Worm (Caenorhabditis elegans) whole organism, late embryonic: Measurements from ENCODE around the gene cki-1.

Source experiments
- C08G9.2 ChIP-seq: sonication (generic microtip); optimal IDR thresholded peaks from 2 replicates; lab custom pipeline; 2016; ENCODE audit warnings: mild to moderate bottlenecking, missing genetic modification characterization, moderate library complexity, missing compliant biosample characterization
- F13H6.1 ChIP-seq: sonication (generic microtip); optimal IDR thresholded peaks from 2 replicates; lab custom pipeline; 2016; ENCODE audit warnings: missing genetic modification characterization, missing compliant biosample characterization
- K09A11.1 ChIP-seq: sonication (generic microtip); optimal IDR thresholded peaks from 2 replicates; lab custom pipeline; 2017; ENCODE audit warnings: antibody characterized with exemption, mild to moderate bottlenecking, missing genetic modification characterization, missing compliant biosample characterization; ENCODE audit not compliant: insufficient read depth
- T23F11.4 ChIP-seq: fragments of 200-800 bp; sonication (Bioruptor generic); optimal IDR thresholded peaks from 2 replicates; lab custom pipeline; 2018; ENCODE audit warnings: mild to moderate bottlenecking, missing genetic modification characterization, missing compliant biosample characterization
- Y22D7AL.16 ChIP-seq: sonication (generic microtip); optimal IDR thresholded peaks from 2 replicates; lab custom pipeline; 2016; ENCODE audit warnings: missing genetic modification characterization, missing compliant biosample characterization
- ceh-14 ChIP-seq: sonication (generic microtip); optimal IDR thresholded peaks from 2 replicates; lab custom pipeline; 2016; ENCODE audit warnings: missing genotype, missing genetic modification characterization, missing compliant biosample characterization
- ceh-2 ChIP-seq: sonication (generic microtip); optimal IDR thresholded peaks from 2 replicates; lab custom pipeline; 2016; ENCODE audit warnings: missing genotype, missing genetic modification characterization, missing compliant biosample characterization
- ceh-24 ChIP-seq: sonication (generic microtip); optimal IDR thresholded peaks from 2 replicates; lab custom pipeline; 2016; ENCODE audit warnings: mild to moderate bottlenecking, missing genetic modification characterization, missing compliant biosample characterization
- ceh-30 ChIP-seq: fragments of 150-350 bp; optimal IDR thresholded peaks from 2 replicates; lab custom pipeline; 2014; ENCODE audit warnings: missing biosample characterization, missing genetic modification characterization
- ceh-48 ChIP-seq: sonication (generic microtip); optimal IDR thresholded peaks from 2 replicates; lab custom pipeline; 2016; ENCODE audit warnings: missing genetic modification characterization, inconsistent platforms, missing compliant biosample characterization
- ceh-9 ChIP-seq: sonication (generic microtip); optimal IDR thresholded peaks from 2 replicates; lab custom pipeline; 2016; ENCODE audit warnings: mild to moderate bottlenecking, missing genetic modification characterization, inconsistent platforms, missing compliant biosample characterization
- che-1 ChIP-seq: sonication (generic microtip); optimal IDR thresholded peaks from 2 replicates; lab custom pipeline; 2016; ENCODE audit warnings: mild to moderate bottlenecking, missing genetic modification characterization, missing compliant biosample characterization
- dve-1 ChIP-seq: sonication (generic microtip); optimal IDR thresholded peaks from 2 replicates; lab custom pipeline; 2017; ENCODE audit warnings: antibody characterized with exemption, mild to moderate bottlenecking, missing genetic modification characterization, missing compliant biosample characterization
- elt-2 ChIP-seq: sonication (generic microtip); optimal IDR thresholded peaks from 2 replicates; lab custom pipeline; 2016; ENCODE audit warnings: missing genetic modification reagents, missing genetic modification characterization, missing compliant biosample characterization
- eyg-1 ChIP-seq: sonication (generic microtip); optimal IDR thresholded peaks from 2 replicates; lab custom pipeline; 2016; ENCODE audit warnings: missing genotype, missing genetic modification characterization, missing compliant biosample characterization
- gmeb-2 ChIP-seq: sonication (generic microtip); optimal IDR thresholded peaks from 2 replicates; lab custom pipeline; 2016; ENCODE audit warnings: missing genetic modification characterization, inconsistent platforms, missing compliant biosample characterization
- hlh-30 ChIP-seq: sonication (generic microtip); optimal IDR thresholded peaks from 2 replicates; lab custom pipeline; 2017; ENCODE audit warnings: antibody characterized with exemption, missing genetic modification characterization, missing compliant biosample characterization; ENCODE audit not compliant: insufficient read depth
- hlh-6 ChIP-seq: sonication (generic microtip); optimal IDR thresholded peaks from 2 replicates; lab custom pipeline; 2016; ENCODE audit warnings: missing genotype, missing genetic modification characterization, missing compliant biosample characterization
- lim-6 ChIP-seq: sonication (generic microtip); optimal IDR thresholded peaks from 2 replicates; lab custom pipeline; 2016; ENCODE audit warnings: missing genetic modification characterization, missing compliant biosample characterization
- lin-11 ChIP-seq: fragments of 200-800 bp; sonication (Bioruptor generic); optimal IDR thresholded peaks from 2 replicates; lab custom pipeline; 2018; ENCODE audit warnings: mild to moderate bottlenecking, missing genetic modification characterization, missing compliant biosample characterization
- madf-2 ChIP-seq: sonication (generic microtip); optimal IDR thresholded peaks from 2 replicates; lab custom pipeline; 2017; ENCODE audit warnings: missing genetic modification characterization, missing compliant biosample characterization
- mec-3 ChIP-seq: sonication (generic microtip); optimal IDR thresholded peaks from 2 replicates; lab custom pipeline; 2016; ENCODE audit warnings: borderline replicate concordance, missing genetic modification characterization, missing compliant biosample characterization
- nfya-1 ChIP-seq: sonication (generic microtip); optimal IDR thresholded peaks from 2 replicates; lab custom pipeline; 2017; ENCODE audit warnings: missing genetic modification characterization, mild to moderate bottlenecking, missing compliant biosample characterization, antibody characterized with exemption, moderate library complexity
- nhr-232 ChIP-seq: sonication (generic microtip); optimal IDR thresholded peaks from 2 replicates; lab custom pipeline; 2016; ENCODE audit warnings: missing genetic modification characterization, missing compliant biosample characterization
- npax-4 ChIP-seq: sonication (generic microtip); optimal IDR thresholded peaks from 2 replicates; lab custom pipeline; 2016; ENCODE audit warnings: missing genetic modification characterization, missing compliant biosample characterization
- pag-3 ChIP-seq: sonication (generic microtip); optimal IDR thresholded peaks from 2 replicates; lab custom pipeline; 2016; ENCODE audit warnings: missing compliant biosample characterization, missing genetic modification characterization, borderline replicate concordance
- pax-1 ChIP-seq: fragments of 150-350 bp; optimal IDR thresholded peaks from 2 replicates; lab custom pipeline; 2014; ENCODE audit warnings: missing biosample characterization, missing genetic modification characterization
- pha-4 ChIP-seq: fragments of 150-350 bp; optimal IDR thresholded peaks from 2 replicates; lab custom pipeline; 2018; ENCODE audit warnings: missing biosample characterization, missing genetic modification reagents, missing genetic modification characterization
- rnt-1 ChIP-seq: sonication (generic microtip); optimal IDR thresholded peaks from 2 replicates; lab custom pipeline; 2016; ENCODE audit warnings: missing genetic modification characterization, missing compliant biosample characterization
- sdc-2 ChIP-seq: sonication (generic microtip); optimal IDR thresholded peaks from 2 replicates; lab custom pipeline; 2016; ENCODE audit warnings: missing genotype, missing genetic modification characterization, missing compliant biosample characterization
- sox-2 ChIP-seq: fragments of 200-800 bp; sonication (Bioruptor generic); IDR thresholded peaks from 2 replicates; pipeline ENCODE4 v1.3.6; 2022; ENCODE audit warnings: missing genetic modification reagents, missing genetic modification characterization, missing compliant biosample characterization
- sox-4 ChIP-seq: sonication (generic microtip); optimal IDR thresholded peaks from 2 replicates; lab custom pipeline; 2017; ENCODE audit warnings: mild to moderate bottlenecking, missing genetic modification characterization, inconsistent platforms, missing compliant biosample characterization
- syd-9 ChIP-seq: sonication (generic microtip); optimal IDR thresholded peaks from 2 replicates; lab custom pipeline; 2016; ENCODE audit warnings: mild to moderate bottlenecking, missing genetic modification characterization, moderate library complexity, missing compliant biosample characterization
- ttx-3 ChIP-seq: sonication (generic microtip); optimal IDR thresholded peaks from 2 replicates; lab custom pipeline; 2016; ENCODE audit warnings: missing genetic modification reagents, missing genetic modification characterization, missing compliant biosample characterization
- unc-3 ChIP-seq, 2 experiments: fragments of 200-800 bp in 1 of 2; sonication (Bioruptor generic) in 1 of 2; sonication (generic microtip) in 1 of 2; conservative IDR thresholded peaks in 1 of 2; optimal IDR thresholded peaks in 1 of 2; 2 replicates each; pipeline versions ENCODE4 v1.3.6 to Lab custom; 2016 to 2022; ENCODE audit warnings: missing compliant biosample characterization in 2 of 2, missing genetic modification characterization in 2 of 2, missing genetic modification reagents in 1 of 2
- ztf-16 ChIP-seq: sonication (generic microtip); optimal IDR thresholded peaks from 2 replicates; lab custom pipeline; 2017; ENCODE audit warnings: missing genetic modification characterization, missing compliant biosample characterization

cki-1 gene

ce11 chrII:7765456-7765855 lies 45.6 kb upstream of the cki-1 start, which contains the start of gene srh-39:
Gene srh-39 (minus strand): TSS chrII:7765556.
- TF ChIP-seq che-1 (tag; lab: Kevin White, UChicago) (no peak), pha-4 (tag; lab: Kevin White, UChicago) (no peak), ceh-48 (tag; lab: Kevin White, UChicago) (no peak)

ce11 chrII:7769254-7769653 lies 41.8 kb upstream of the cki-1 start:
- TF ChIP-seq C08G9.2 (no peak), Y22D7AL.16 (no peak), ceh-9 (no peak)
- TF ChIP-seq, all 69 proteins: peak for 0

ce11 chrII:7770253-7770652 lies 40.8 kb upstream of the cki-1 start:
- TF ChIP-seq sox-4 (tag; lab: Kevin White, UChicago) (no peak), gmeb-2 (tag; lab: Kevin White, UChicago) (no peak), pag-3 (tag; lab: Kevin White, UChicago) (no peak), T23F11.4 (GFP tag; lab: Kevin White, UChicago) (no peak), hlh-30 (tag; lab: Kevin White, UChicago) (no peak), dve-1 (tag; lab: Kevin White, UChicago) (no peak), rnt-1 (tag; lab: Kevin White, UChicago) (no peak), elt-2 (tag; lab: Kevin White, UChicago) (no peak), ceh-30 (no peak), eyg-1 (tag; lab: Kevin White, UChicago) (no peak), ceh-2 (tag; lab: Kevin White, UChicago) (no peak), K09A11.1 (tag; lab: Kevin White, UChicago) (no peak), ceh-24 (tag; lab: Kevin White, UChicago) (no peak), unc-3 (GFP tag; conservative IDR thresholded peaks at IDR 0.05; lab: Robert Waterston, UW) (no peak), unc-3 (tag; optimal IDR thresholded peaks at IDR 0.05; lab: Kevin White, UChicago) (no peak), npax-4 (tag; lab: Kevin White, UChicago) (no peak)

- TF ChIP-seq C08G9.2 (no peak), nhr-232 (tag; lab: Kevin White, UChicago) (no peak), lim-6 (tag; lab: Kevin White, UChicago) (no peak), nfya-1 (no peak)
These were observed 39.1 kb upstream of the cki-1 start, which contains the start of gene C06A8.8 for ce11 chrII:7771917-7772316. Gene C06A8.8 (minus strand): TSS chrII:7772017.

ce11 chrII:7772411-7772810 lies 38.6 kb upstream of the cki-1 start, which contains the start of gene C06A8.6:
Gene C06A8.6 (plus strand): TSS chrII:7772499.
- TF ChIP-seq pag-3 (tag; lab: Kevin White, UChicago) (no peak), ceh-48 (tag; lab: Kevin White, UChicago) (no peak), K09A11.1 (tag; lab: Kevin White, UChicago) (no peak), sdc-2 (tag; lab: Kevin White, UChicago) (no peak), lin-11 (no peak), ttx-3 (tag; lab: Kevin White, UChicago) (no peak), ceh-30 (no peak), ztf-16 (tag; lab: Kevin White, UChicago) (no peak), npax-4 (tag; lab: Kevin White, UChicago) (no peak), F13H6.1 (tag; lab: Kevin White, UChicago) (no peak), rnt-1 (tag; lab: Kevin White, UChicago) (no peak), nfya-1 (no peak), mec-3 (no peak), syd-9 (tag; lab: Kevin White, UChicago) (no peak), Y22D7AL.16 (no peak), ceh-14 (tag; lab: Kevin White, UChicago) (no peak), hlh-6 (tag; lab: Kevin White, UChicago) (no peak), pax-1 (tag; lab: Kevin White, UChicago) (no peak), sox-2 (GFP tag; lab: Robert Waterston, UW) (no peak), madf-2 (tag; lab: Kevin White, UChicago) (no peak)
